Worm (Caenorhabditis elegans) whole organism, L3 larva: ENCODE results near the gene fbxc-21.

Experiments used
- R02D3.7 ChIP-seq: fragments of 150-350 bp; optimal IDR thresholded peaks from 2 replicates; lab custom pipeline; 2014; ENCODE audit warnings: missing biosample characterization, missing genetic modification characterization
- ZK546.5 ChIP-seq: sonication (generic microtip); optimal IDR thresholded peaks from 2 replicates; lab custom pipeline; 2017; ENCODE audit warnings: missing biosample characterization, missing genetic modification characterization
- aly-2 ChIP-seq: fragments of 150-350 bp; optimal IDR thresholded peaks from 2 replicates; lab custom pipeline; 2014; ENCODE audit warnings: missing biosample characterization, missing genetic modification characterization
- ceh-16 ChIP-seq: sonication (generic microtip); optimal IDR thresholded peaks from 2 replicates; lab custom pipeline; 2017; ENCODE audit warnings: missing biosample characterization, missing genetic modification characterization
- ceh-9 ChIP-seq: sonication (generic microtip); optimal IDR thresholded peaks from 2 replicates; lab custom pipeline; 2018; ENCODE audit warnings: missing biosample characterization, missing genetic modification characterization
- daf-12 ChIP-seq: fragments of 150-350 bp; optimal IDR thresholded peaks from 2 replicates; lab custom pipeline; 2014; ENCODE audit warnings: missing biosample characterization, missing genetic modification reagents, missing genetic modification characterization
- egl-27 ChIP-seq: sonication (generic microtip); optimal IDR thresholded peaks from 4 replicates; lab custom pipeline; 2017; ENCODE audit warnings: missing biosample characterization, missing genetic modification reagents, missing genetic modification characterization
- egl-5 ChIP-seq: fragments of 150-350 bp; optimal IDR thresholded peaks from 2 replicates; lab custom pipeline; 2017; ENCODE audit warnings: missing biosample characterization, missing genetic modification reagents, missing genetic modification characterization, inconsistent platforms
- elt-1 ChIP-seq: fragments of 150-350 bp; optimal IDR thresholded peaks from 2 replicates; lab custom pipeline; 2014; ENCODE audit warnings: missing biosample characterization, missing genetic modification characterization
- elt-2 ChIP-seq: sonication (generic microtip); optimal IDR thresholded peaks from 2 replicates; lab custom pipeline; 2016; ENCODE audit warnings: missing genetic modification reagents, mild to moderate bottlenecking, missing genetic modification characterization, missing compliant biosample characterization
- elt-3 ChIP-seq, 3 experiments: fragments of 150-350 bp in 1 of 3; sonication (generic microtip) in 2 of 3; optimal IDR thresholded peaks; 2 replicates in 2 of 3; 4 replicates in 1 of 3; lab custom pipeline; 2014 to 2017; ENCODE audit warnings: missing biosample characterization in 3 of 3, missing genetic modification characterization in 3 of 3
- eor-1 ChIP-seq, 2 experiments: fragments of 150-350 bp; optimal IDR thresholded peaks; 2 replicates each; lab custom pipeline; 2014 to 2018; ENCODE audit warnings: missing biosample characterization in 2 of 2, missing genetic modification characterization in 2 of 2
- fkh-10 ChIP-seq: sonication (generic microtip); optimal IDR thresholded peaks from 2 replicates; lab custom pipeline; 2017; ENCODE audit warnings: missing biosample characterization, missing genetic modification reagents, missing genetic modification characterization
- fkh-2 ChIP-seq: fragments of 150-350 bp; optimal IDR thresholded peaks from 2 replicates; lab custom pipeline; 2014; ENCODE audit warnings: missing biosample characterization, missing genetic modification reagents, missing genetic modification characterization
- hmg-11 ChIP-seq: sonication (generic microtip); optimal IDR thresholded peaks from 2 replicates; lab custom pipeline; 2016; ENCODE audit warnings: missing genetic modification characterization, missing compliant biosample characterization
- jun-1 ChIP-seq: fragments of 150-350 bp; optimal IDR thresholded peaks from 2 replicates; lab custom pipeline; 2014; ENCODE audit warnings: missing biosample characterization, missing genetic modification reagents, missing genetic modification characterization
- lin-15B ChIP-seq: fragments of 150-350 bp; optimal IDR thresholded peaks from 2 replicates; lab custom pipeline; 2014; ENCODE audit warnings: missing biosample characterization, missing genetic modification characterization
- lin-39 ChIP-seq: fragments of 150-350 bp; optimal IDR thresholded peaks from 2 replicates; lab custom pipeline; 2018; ENCODE audit warnings: missing biosample characterization, missing genetic modification reagents, missing genetic modification characterization
- lsy-12 ChIP-seq: sonication (generic microtip); optimal IDR thresholded peaks from 2 replicates; lab custom pipeline; 2016; ENCODE audit warnings: mild to moderate bottlenecking, missing genetic modification characterization, missing compliant biosample characterization
- nfya-1 ChIP-seq: sonication (generic microtip); optimal IDR thresholded peaks from 2 replicates; lab custom pipeline; 2017; ENCODE audit warnings: missing genetic modification characterization, mild to moderate bottlenecking, missing compliant biosample characterization, antibody characterized with exemption, moderate library complexity; ENCODE audit not compliant: insufficient read depth
- nhr-11 ChIP-seq: fragments of 150-350 bp; optimal IDR thresholded peaks from 2 replicates; lab custom pipeline; 2014; ENCODE audit warnings: missing biosample characterization, missing genetic modification characterization
- nhr-12 ChIP-seq: fragments of 150-350 bp; optimal IDR thresholded peaks from 2 replicates; lab custom pipeline; 2014; ENCODE audit warnings: missing biosample characterization, missing genetic modification characterization
- nhr-25 ChIP-seq: sonication (generic microtip); optimal IDR thresholded peaks from 2 replicates; lab custom pipeline; 2017; ENCODE audit warnings: missing biosample characterization, missing genetic modification characterization
- nhr-43 ChIP-seq: sonication (generic microtip); optimal IDR thresholded peaks from 2 replicates; lab custom pipeline; 2016; ENCODE audit warnings: mild to moderate bottlenecking, missing genetic modification characterization, missing compliant biosample characterization; ENCODE audit not compliant: poor library complexity, severe bottlenecking
- nhr-67 ChIP-seq: fragments of 150-350 bp; optimal IDR thresholded peaks from 2 replicates; lab custom pipeline; 2014; ENCODE audit warnings: missing biosample characterization, missing genetic modification characterization
- nhr-76 ChIP-seq: fragments of 150-350 bp; sonication (generic microtip); optimal IDR thresholded peaks from 5 replicates; lab custom pipeline; 2014; ENCODE audit warnings: missing biosample characterization, missing genetic modification characterization
- nhr-77 ChIP-seq: fragments of 150-350 bp; optimal IDR thresholded peaks from 2 replicates; lab custom pipeline; 2014; ENCODE audit warnings: missing biosample characterization, missing genetic modification characterization
- pqm-1 ChIP-seq: fragments of 150-350 bp; optimal IDR thresholded peaks from 2 replicates; lab custom pipeline; 2017; ENCODE audit warnings: missing biosample characterization, missing genetic modification characterization, inconsistent platforms
- sea-2 ChIP-seq: fragments of 150-350 bp; sonication (generic microtip); optimal IDR thresholded peaks from 4 replicates; lab custom pipeline; 2014; ENCODE audit warnings: missing biosample characterization, missing genetic modification reagents, missing genetic modification characterization
- skn-1 ChIP-seq: fragments of 150-350 bp; optimal IDR thresholded peaks from 2 replicates; lab custom pipeline; 2014; ENCODE audit warnings: missing biosample characterization, missing genetic modification characterization
- tbx-2 ChIP-seq: sonication (generic microtip); optimal IDR thresholded peaks from 2 replicates; lab custom pipeline; 2016; ENCODE audit warnings: mild to moderate bottlenecking, missing genetic modification characterization, missing compliant biosample characterization
- unc-62 ChIP-seq: fragments of 150-350 bp; sonication (generic microtip); optimal IDR thresholded peaks from 4 replicates; lab custom pipeline; 2014; ENCODE audit warnings: missing biosample characterization, missing genetic modification reagents, missing genetic modification characterization
- zag-1 ChIP-seq: fragments of 150-350 bp; optimal IDR thresholded peaks from 2 replicates; lab custom pipeline; 2014; ENCODE audit warnings: missing biosample characterization, missing genetic modification characterization
- ztf-11 ChIP-seq: fragments of 150-350 bp; optimal IDR thresholded peaks from 2 replicates; lab custom pipeline; 2014; ENCODE audit warnings: missing biosample characterization, missing genetic modification characterization
- ztf-4 ChIP-seq: fragments of 150-350 bp; optimal IDR thresholded peaks from 2 replicates; lab custom pipeline; 2014; ENCODE audit warnings: missing biosample characterization, missing genetic modification characterization

The fbxc-21 gene

ce11 chrII:1676088-1676487 is 16.6 kb downstream of the fbxc-21 start, which contains the start of gene fbxb-17:
TSS of gene fbxb-17 (plus strand) at chrII:1676388.
- no peak for TF ChIP-seq unc-62
- TF ChIP-seq nhr-25: no peak
- no peak for TF ChIP-seq fkh-10 (GFP tag; lab: Kevin White, UChicago)
- no peak for TF ChIP-seq ZK546.5 (tag; lab: Kevin White, UChicago)
- TF ChIP-seq lin-15B: no peak
- no peak for TF ChIP-seq egl-5 (tag; lab: Kevin White, UChicago)
- TF ChIP-seq, all 47 proteins: peak for 0

- TF ChIP-seq elt-3 (tag; optimal IDR thresholded peaks at IDR 0.05; lab: Kevin White, UChicago) (no peak), nfya-1 (tag; lab: Kevin White, UChicago) (no peak), fkh-2 (tag; lab: Kevin White, UChicago) (no peak), nhr-25 (no peak), nhr-12 (no peak), daf-12 (no peak), eor-1 (tag; optimal IDR thresholded peaks at IDR 0.05; lab: Kevin White, UChicago) (no peak), elt-2 (no peak), nhr-67 (tag; lab: Kevin White, UChicago) (no peak), ztf-11 (tag; lab: Kevin White, UChicago) (no peak), nhr-77 (no peak), fkh-10 (GFP tag; lab: Kevin White, UChicago) (no peak)
These were observed 20.1 kb downstream of the fbxc-21 start for ce11 chrII:1672673-1673072.

ce11 chrII:1670985-1671384 is 21.7 kb downstream of the fbxc-21 start:
- no peak for TF ChIP-seq skn-1 (tag; lab: Kevin White, UChicago)
- no peak for TF ChIP-seq ztf-11 (tag; lab: Kevin White, UChicago)
- TF ChIP-seq nhr-67 (tag; lab: Kevin White, UChicago): no peak
- TF ChIP-seq fkh-10 (GFP tag; lab: Kevin White, UChicago): no peak
- TF ChIP-seq nhr-76: no peak
- no peak for TF ChIP-seq lsy-12 (tag; lab: Kevin White, UChicago)
- TF ChIP-seq daf-12: no peak
- no peak for TF ChIP-seq lin-15B
- TF ChIP-seq elt-1 (tag; lab: Kevin White, UChicago): no peak
- TF ChIP-seq ztf-4: no peak

- peak; percentile 66 for TF ChIP-seq elt-2
- no peak for TF ChIP-seq ceh-16
- peak; percentile 5 for TF ChIP-seq pqm-1 (tag; lab: Kevin White, UChicago)
These were observed 22.4 kb downstream of the fbxc-21 start, which contains the start of gene nhx-6 for ce11 chrII:1670260-1670879. TSS of gene nhx-6 (plus strand) at chrII:1670829.

- no peak for TF ChIP-seq pqm-1 (tag; lab: Kevin White, UChicago)
- TF ChIP-seq ZK546.5 (tag; lab: Kevin White, UChicago): no peak
- no peak for TF ChIP-seq hmg-11 (tag; lab: Kevin White, UChicago)
- TF ChIP-seq zag-1 (tag; lab: Kevin White, UChicago): no peak
- no peak for TF ChIP-seq lin-39
These were observed 23.8 kb downstream of the fbxc-21 start, which contains the start of gene srw-97 for ce11 chrII:1668913-1669312. TSS of gene srw-97 (minus strand) at chrII:1669013.

ce11 chrII:1666025-1666424 is 26.7 kb downstream of the fbxc-21 start, which contains the start of gene srlf-29:
TSS of gene srlf-29 (plus strand) at chrII:1666325.
- TF ChIP-seq lsy-12 (tag; lab: Kevin White, UChicago): no peak
- TF ChIP-seq R02D3.7: no peak
- TF ChIP-seq fkh-2 (tag; lab: Kevin White, UChicago): no peak
- no peak for TF ChIP-seq aly-2 (tag; lab: Kevin White, UChicago)
- no peak for TF ChIP-seq egl-5 (tag; lab: Kevin White, UChicago)
- TF ChIP-seq nfya-1 (tag; lab: Kevin White, UChicago): no peak
- TF ChIP-seq fkh-10 (GFP tag; lab: Kevin White, UChicago): no peak
- no peak for TF ChIP-seq nhr-11 (tag; lab: Kevin White, UChicago)
- no peak for TF ChIP-seq ztf-4
- TF ChIP-seq jun-1 (tag; lab: Kevin White, UChicago): no peak
- TF ChIP-seq sea-2 (GFP tag; lab: Kevin White, UChicago): no peak
- no peak for TF ChIP-seq nhr-43
- TF ChIP-seq ceh-9 (tag; lab: Kevin White, UChicago): no peak
- TF ChIP-seq elt-1 (tag; lab: Kevin White, UChicago): no peak
- no peak for TF ChIP-seq tbx-2 (tag; lab: Kevin White, UChicago)
- TF ChIP-seq zag-1 (tag; lab: Kevin White, UChicago): no peak
- no peak for TF ChIP-seq nhr-25
- no peak for TF ChIP-seq ztf-11 (tag; lab: Kevin White, UChicago)
- no peak for TF ChIP-seq egl-27
- no peak for TF ChIP-seq daf-12
